2 worm cellular contexts compared by ENCODE assay signal in the genomic region with DNA sequence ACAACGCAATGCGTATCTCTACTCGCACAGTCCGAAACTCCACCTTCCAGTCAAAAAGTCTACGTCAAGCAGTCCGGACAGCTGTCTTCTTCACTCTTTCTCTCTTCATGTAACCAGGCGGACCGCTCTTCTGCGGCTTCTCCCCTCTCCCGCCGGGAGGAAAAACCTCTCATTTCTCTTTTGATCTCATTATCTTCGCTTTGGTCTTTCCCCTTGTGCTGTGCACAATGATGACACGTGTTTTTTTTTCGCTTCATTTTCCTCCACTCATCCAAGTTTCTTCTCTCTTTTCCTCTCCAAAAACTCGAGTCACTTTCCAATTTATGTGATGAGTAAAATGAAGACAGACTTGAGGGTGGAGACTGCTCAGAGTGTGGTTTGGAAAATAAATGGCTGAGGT.
TF ChIP-seq lines count a peak whose summit lies in the region.

A gene (minus strand): TSS at position 133 of the 400 bp plus-strand sequence.

TF ChIP-seq in whole organism, L3 larva, 47 proteins besides CTCF, POLR2A, EP300 and RAD21 (continued from another document):
- no peak for TF ChIP-seq nhr-77 (tag; optimal IDR thresholded peaks at IDR 0.05; lab: Kevin White, UChicago)
- TF ChIP-seq nhr-23 (tag; optimal IDR thresholded peaks at IDR 0.05; lab: Kevin White, UChicago) = no peak

TF ChIP-seq in whole organism, L4 larva, 104 proteins besides CTCF, POLR2A, EP300 and RAD21 (continued from another document):
- no peak for TF ChIP-seq T26A8.4 (GFP tag; IDR thresholded peaks at IDR 0.05; lab: Robert Waterston, UW)
- no peak for TF ChIP-seq ceh-62 (tag; optimal IDR thresholded peaks at IDR 0.05; lab: Kevin White, UChicago)
- TF ChIP-seq dmd-8 (GFP tag; IDR thresholded peaks at IDR 0.05; lab: Robert Waterston, UW) = peak; percentile 52; the same call in 1 of the 2 replicates
- TF ChIP-seq spr-1 (tag; optimal IDR thresholded peaks at IDR 0.05; lab: Kevin White, UChicago) = no peak
- peak; percentile 39 for TF ChIP-seq mxl-3 (GFP tag; optimal IDR thresholded peaks at IDR 0.05; lab: Kevin White, UChicago)
- TF ChIP-seq snpc-1.2 (GFP tag; IDR thresholded peaks at IDR 0.05; lab: Robert Waterston, UW) = no peak
- TF ChIP-seq sdz-12 (GFP tag; optimal IDR thresholded peaks at IDR 0.05; lab: Kevin White, UChicago) = no peak
- no peak for TF ChIP-seq ZK337.2 (GFP tag; IDR thresholded peaks at IDR 0.05; lab: Robert Waterston, UW)
- peak; percentile 38 for TF ChIP-seq aha-1 (tag; lab: Kevin White, UChicago)
- no peak for TF ChIP-seq F49E8.2 (tag; optimal IDR thresholded peaks at IDR 0.05; lab: Kevin White, UChicago; ENCODE audit: borderline replicate concordance)
- no peak for TF ChIP-seq dve-1 (tag; optimal IDR thresholded peaks at IDR 0.05; lab: Kevin White, UChicago; ENCODE audit: insufficient read depth)
- no peak for TF ChIP-seq F44E2.7 (GFP tag; IDR thresholded peaks at IDR 0.05; lab: Robert Waterston, UW)
- TF ChIP-seq zip-11 (GFP tag; IDR thresholded peaks at IDR 0.05; lab: Robert Waterston, UW) = no peak
- no peak for TF ChIP-seq daf-12 (tag; optimal IDR thresholded peaks at IDR 0.05; lab: Kevin White, UChicago)
- no peak for TF ChIP-seq mdt-29 (GFP tag; IDR thresholded peaks at IDR 0.05; lab: Robert Waterston, UW)
- TF ChIP-seq tag-97 (GFP tag; IDR thresholded peaks at IDR 0.05; lab: Robert Waterston, UW) = no peak
- TF ChIP-seq mes-2 (tag; optimal IDR thresholded peaks at IDR 0.05; lab: Kevin White, UChicago; ENCODE audit: poor library complexity, severe bottlenecking) = no peak
- no peak for TF ChIP-seq jun-1 (tag; optimal IDR thresholded peaks at IDR 0.05; lab: Kevin White, UChicago)
- no peak for TF ChIP-seq nhr-77 (tag; optimal IDR thresholded peaks at IDR 0.05; lab: Kevin White, UChicago)
- no peak for TF ChIP-seq mxl-2 (GFP tag; conservative IDR thresholded peaks at IDR 0.05; lab: Robert Waterston, UW)
- TF ChIP-seq egl-27 (tag; optimal IDR thresholded peaks at IDR 0.05; lab: Kevin White, UChicago) = no peak
